Fruit fly (Drosophila melanogaster): ENCODE results near the gene CG9630.

The CG9630 gene

DNA sequence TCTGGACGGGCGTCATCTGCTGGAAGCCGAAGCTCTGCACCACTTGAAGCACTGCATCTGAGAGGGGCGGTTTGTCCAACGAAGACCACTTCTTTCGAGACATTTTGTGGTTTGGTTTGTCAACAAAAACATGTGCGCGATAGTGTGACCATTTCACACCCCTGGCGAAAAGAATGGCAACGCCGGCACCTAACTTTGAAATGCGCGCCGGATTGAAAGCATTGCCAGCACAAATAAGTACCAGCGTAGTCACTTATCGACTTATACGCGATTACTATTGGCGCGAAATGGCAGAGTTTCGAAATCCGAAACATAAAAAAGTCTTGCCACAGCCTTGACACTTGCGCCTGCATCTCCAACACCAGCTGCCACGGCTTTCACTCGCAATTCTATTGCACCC is at the start of gene CG9630:
TSS of gene CG9630 (minus strand) at position 157 of the 400 bp plus-strand sequence.
- TF ChIP-seq usp (GFP tag; optimal IDR thresholded peaks at IDR 0.05) (no peak), pan (optimal IDR thresholded peaks at IDR 0.05) (no peak), Dll (optimal IDR thresholded peaks at IDR 0.05) (no peak), psq (optimal IDR thresholded peaks at IDR 0.05) (no peak), EcR (GFP tag; optimal IDR thresholded peaks at IDR 0.05) (no peak), CG8478 (optimal IDR thresholded peaks at IDR 0.05) (no peak)

dm6 chr3R:8317709-8318335 is 48.1 kb upstream of the CG9630 start:
- TF ChIP-seq usp (GFP tag; optimal IDR thresholded peaks at IDR 0.05), result no peak
- no peak for TF ChIP-seq Dll (optimal IDR thresholded peaks at IDR 0.05)
- TF ChIP-seq EcR (GFP tag; optimal IDR thresholded peaks at IDR 0.05), result no peak
- no peak for TF ChIP-seq CG8478 (optimal IDR thresholded peaks at IDR 0.05)
- TF ChIP-seq pan (optimal IDR thresholded peaks at IDR 0.05), result no peak
- TF ChIP-seq psq (optimal IDR thresholded peaks at IDR 0.05), result no peak

DNA sequence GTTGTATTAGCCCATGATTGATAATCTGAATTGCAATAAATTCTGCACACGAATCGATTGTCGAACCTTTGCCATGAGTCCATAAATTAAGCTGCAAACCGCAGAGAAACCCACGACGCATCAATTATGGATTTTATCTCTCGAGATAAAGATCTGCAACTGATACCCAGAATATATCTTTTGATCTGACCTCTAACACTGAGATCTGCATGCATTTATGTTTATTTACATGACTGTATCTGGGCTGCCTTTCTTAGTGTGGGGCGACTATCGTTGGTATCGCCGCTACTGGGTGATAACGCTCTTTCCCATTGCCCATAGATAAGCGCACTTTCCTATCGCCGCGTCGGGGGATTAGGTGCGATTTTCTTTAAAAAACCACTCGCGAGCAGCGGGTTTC is 47.5 kb upstream of the CG9630 start, which contains the start of gene Ctr1B:
TSS of gene Ctr1B (plus strand) at position 398 of the 400 bp plus-strand sequence.
- TF ChIP-seq pan (optimal IDR thresholded peaks at IDR 0.05) (no peak), EcR (GFP tag; optimal IDR thresholded peaks at IDR 0.05) (no peak), CG8478 (optimal IDR thresholded peaks at IDR 0.05) (no peak), Dll (optimal IDR thresholded peaks at IDR 0.05) (no peak), psq (optimal IDR thresholded peaks at IDR 0.05) (no peak), usp (GFP tag; optimal IDR thresholded peaks at IDR 0.05) (no peak)

- TF ChIP-seq pan (optimal IDR thresholded peaks at IDR 0.05), result no peak
- no peak for TF ChIP-seq EcR (GFP tag; optimal IDR thresholded peaks at IDR 0.05)
- no peak for TF ChIP-seq usp (GFP tag; optimal IDR thresholded peaks at IDR 0.05)
- no peak for TF ChIP-seq Dll (optimal IDR thresholded peaks at IDR 0.05)
- no peak for TF ChIP-seq psq (optimal IDR thresholded peaks at IDR 0.05)
- no peak for TF ChIP-seq CG8478 (optimal IDR thresholded peaks at IDR 0.05)
Measured at dm6 chr3R:8316344-8317105, 46.8 kb upstream of the CG9630 start, which contains the start of gene Coq2. TSS of gene Coq2 (minus strand) at chr3R:8316543.

- TF ChIP-seq CG8478 (optimal IDR thresholded peaks at IDR 0.05), result no peak
- TF ChIP-seq psq (optimal IDR thresholded peaks at IDR 0.05), result no peak
- no peak for TF ChIP-seq usp (GFP tag; optimal IDR thresholded peaks at IDR 0.05)
- TF ChIP-seq EcR (GFP tag; optimal IDR thresholded peaks at IDR 0.05), result no peak
- no peak for TF ChIP-seq pan (optimal IDR thresholded peaks at IDR 0.05)
- TF ChIP-seq Dll (optimal IDR thresholded peaks at IDR 0.05), result no peak
Measured at dm6 chr3R:8313038-8313437, 43.3 kb upstream of the CG9630 start, which contains the start of gene CG7483. TSS of gene CG7483 (plus strand) at chr3R:8313208.

- no peak for TF ChIP-seq psq (optimal IDR thresholded peaks at IDR 0.05)
- no peak for TF ChIP-seq usp (GFP tag; optimal IDR thresholded peaks at IDR 0.05)
- no peak for TF ChIP-seq pan (optimal IDR thresholded peaks at IDR 0.05)
- no peak for TF ChIP-seq Dll (optimal IDR thresholded peaks at IDR 0.05)
- TF ChIP-seq CG8478 (optimal IDR thresholded peaks at IDR 0.05), result no peak
- TF ChIP-seq EcR (GFP tag; optimal IDR thresholded peaks at IDR 0.05), result no peak
Measured at dm6 chr3R:8312037-8312436, 42.3 kb upstream of the CG9630 start, which contains the start of the genes CG11694 and CG11698. TSS of gene CG11694 (minus strand) at chr3R:8312137. TSS of gene CG11698 (plus strand) at chr3R:8312188.

- TF ChIP-seq CG8478 (optimal IDR thresholded peaks at IDR 0.05), result no peak
- no peak for TF ChIP-seq usp (GFP tag; optimal IDR thresholded peaks at IDR 0.05)
- no peak for TF ChIP-seq psq (optimal IDR thresholded peaks at IDR 0.05)
- TF ChIP-seq pan (optimal IDR thresholded peaks at IDR 0.05), result no peak
- no peak for TF ChIP-seq EcR (GFP tag; optimal IDR thresholded peaks at IDR 0.05)
- TF ChIP-seq Dll (optimal IDR thresholded peaks at IDR 0.05), result no peak
Measured at dm6 chr3R:8310678-8311077, 41.0 kb upstream of the CG9630 start, which contains the start of gene CG11693. TSS of gene CG11693 (minus strand) at chr3R:8310778.

DNA sequence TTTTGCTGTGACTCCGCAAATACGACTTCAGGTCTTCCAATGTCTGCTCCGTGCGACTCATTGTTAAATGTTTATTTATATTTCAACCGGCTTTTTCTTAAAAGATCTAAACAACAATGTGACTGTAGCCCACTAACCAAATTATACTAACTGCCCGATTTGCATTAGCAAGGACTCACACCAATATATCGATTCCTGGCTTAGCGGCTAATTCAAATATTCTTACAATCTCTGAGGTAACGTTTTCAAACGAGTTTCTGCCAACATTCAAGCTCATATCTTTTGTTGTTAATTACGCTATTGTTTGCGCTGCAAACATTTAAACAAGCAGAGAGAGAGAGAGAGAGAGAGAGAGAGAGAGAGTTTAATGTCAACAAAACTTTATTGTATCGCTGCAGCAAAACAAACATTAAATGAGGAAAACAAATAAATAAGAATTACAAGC is 38.8 kb upstream of the CG9630 start, which contains the start of gene tex:
TSS of gene tex (minus strand) at position 131 of the 445 bp plus-strand sequence.
- TF ChIP-seq CG8478 (optimal IDR thresholded peaks at IDR 0.05) (no peak), psq (optimal IDR thresholded peaks at IDR 0.05) (no peak), usp (GFP tag; optimal IDR thresholded peaks at IDR 0.05) (no peak), Dll (optimal IDR thresholded peaks at IDR 0.05) (no peak), EcR (GFP tag; optimal IDR thresholded peaks at IDR 0.05) (no peak), pan (optimal IDR thresholded peaks at IDR 0.05) (no peak)

dm6 chr3R:8307283-8307682 is 37.6 kb upstream of the CG9630 start:
- no peak for TF ChIP-seq psq (optimal IDR thresholded peaks at IDR 0.05)
- TF ChIP-seq Dll (optimal IDR thresholded peaks at IDR 0.05), result no peak
- TF ChIP-seq usp (GFP tag; optimal IDR thresholded peaks at IDR 0.05), result no peak
- TF ChIP-seq pan (optimal IDR thresholded peaks at IDR 0.05), result no peak
- no peak for TF ChIP-seq EcR (GFP tag; optimal IDR thresholded peaks at IDR 0.05)
- no peak for TF ChIP-seq CG8478 (optimal IDR thresholded peaks at IDR 0.05)

dm6 chr3R:8306927-8307261 is 37.2 kb upstream of the CG9630 start:
- no peak for TF ChIP-seq psq (optimal IDR thresholded peaks at IDR 0.05)
- TF ChIP-seq EcR (GFP tag; optimal IDR thresholded peaks at IDR 0.05), result no peak
- TF ChIP-seq pan (optimal IDR thresholded peaks at IDR 0.05), result no peak
- TF ChIP-seq usp (GFP tag; optimal IDR thresholded peaks at IDR 0.05), result no peak
- no peak for TF ChIP-seq Dll (optimal IDR thresholded peaks at IDR 0.05)
- TF ChIP-seq CG8478 (optimal IDR thresholded peaks at IDR 0.05), result no peak

- TF ChIP-seq CG8478 (optimal IDR thresholded peaks at IDR 0.05) (no peak), Dll (optimal IDR thresholded peaks at IDR 0.05) (no peak), psq (optimal IDR thresholded peaks at IDR 0.05) (no peak), pan (optimal IDR thresholded peaks at IDR 0.05) (no peak), usp (GFP tag; optimal IDR thresholded peaks at IDR 0.05) (no peak), EcR (GFP tag; optimal IDR thresholded peaks at IDR 0.05) (no peak)
Measured at dm6 chr3R:8306188-8306926, 36.7 kb upstream of the CG9630 start.

All from whole organism.